Worm (Caenorhabditis elegans) whole organism, L2 larva: Measurements from ENCODE around the gene ugt-12.
A peak's percentile ranks its signal among the peaks of the same experiment; 100 is the strongest.

Experiments
- C34F6.9 ChIP-seq: fragments of 150-350 bp; optimal IDR thresholded peaks from 2 replicates; lab custom pipeline; 2014; ENCODE audit warnings: missing biosample characterization, missing genetic modification characterization
- F13H6.1 ChIP-seq: sonication (generic microtip); optimal IDR thresholded peaks from 2 replicates; lab custom pipeline; 2016; ENCODE audit warnings: missing genetic modification characterization, missing compliant biosample characterization
- R02D3.7 ChIP-seq: fragments of 150-350 bp; optimal IDR thresholded peaks from 2 replicates; lab custom pipeline; 2014; ENCODE audit warnings: missing biosample characterization, missing genetic modification characterization
- Y55F3AM.14 ChIP-seq: fragments of 200-800 bp; sonication (Bioruptor generic); optimal IDR thresholded peaks from 2 replicates; lab custom pipeline; 2018; ENCODE audit warnings: mild to moderate bottlenecking, missing genetic modification characterization, missing compliant biosample characterization
- ZK546.5 ChIP-seq: sonication (generic microtip); optimal IDR thresholded peaks from 2 replicates; lab custom pipeline; 2017; ENCODE audit warnings: missing biosample characterization, missing genetic modification characterization
- alr-1 ChIP-seq: fragments of 150-350 bp; optimal IDR thresholded peaks from 2 replicates; lab custom pipeline; 2014; ENCODE audit warnings: missing biosample characterization, missing genetic modification characterization
- aly-2 ChIP-seq: fragments of 150-350 bp; optimal IDR thresholded peaks from 2 replicates; lab custom pipeline; 2014; ENCODE audit warnings: missing biosample characterization, missing genetic modification characterization
- blmp-1 ChIP-seq: sonication (generic microtip); optimal IDR thresholded peaks from 2 replicates; lab custom pipeline; 2017; ENCODE audit warnings: missing genetic modification characterization, mild to moderate bottlenecking, missing compliant biosample characterization, antibody characterized with exemption, moderate library complexity; ENCODE audit not compliant: insufficient read depth
- ceh-16 ChIP-seq: fragments of 150-350 bp; optimal IDR thresholded peaks from 2 replicates; lab custom pipeline; 2014; ENCODE audit warnings: missing biosample characterization, missing genetic modification characterization
- ceh-82 ChIP-seq: fragments of 150-350 bp; optimal IDR thresholded peaks from 2 replicates; lab custom pipeline; 2014; ENCODE audit warnings: missing biosample characterization, missing genetic modification characterization
- crh-2 ChIP-seq: sonication (generic microtip); optimal IDR thresholded peaks from 2 replicates; lab custom pipeline; 2017; ENCODE audit warnings: missing biosample characterization, missing genetic modification characterization
- dmd-4 ChIP-seq: sonication (generic microtip); optimal IDR thresholded peaks from 2 replicates; lab custom pipeline; 2017; ENCODE audit warnings: missing biosample characterization, missing genetic modification characterization
- egl-27 ChIP-seq: sonication (generic microtip); optimal IDR thresholded peaks from 3 replicates; lab custom pipeline; 2017; ENCODE audit warnings: missing biosample characterization, missing genetic modification reagents, missing genetic modification characterization
- elt-1 ChIP-seq: fragments of 150-350 bp; optimal IDR thresholded peaks from 2 replicates; lab custom pipeline; 2014; ENCODE audit warnings: missing biosample characterization, missing genetic modification characterization
- elt-3 ChIP-seq: sonication (generic microtip); optimal IDR thresholded peaks from 2 replicates; lab custom pipeline; 2017; ENCODE audit warnings: missing biosample characterization, missing genetic modification characterization
- fos-1 ChIP-seq: fragments of 150-350 bp; optimal IDR thresholded peaks from 2 replicates; lab custom pipeline; 2014; ENCODE audit warnings: missing biosample characterization, missing genetic modification characterization
- gmeb-1 ChIP-seq: fragments of 150-350 bp; optimal IDR thresholded peaks from 2 replicates; lab custom pipeline; 2014; ENCODE audit warnings: missing biosample characterization, missing genetic modification characterization
- lin-13 ChIP-seq: fragments of 150-350 bp; optimal IDR thresholded peaks from 2 replicates; lab custom pipeline; 2014; ENCODE audit warnings: missing biosample characterization, missing genetic modification reagents, missing genetic modification characterization
- lin-39 ChIP-seq: fragments of 150-350 bp; optimal IDR thresholded peaks from 2 replicates; lab custom pipeline; 2014; ENCODE audit warnings: missing biosample characterization, missing genetic modification reagents, missing genetic modification characterization
- lsy-2 ChIP-seq, 2 experiments: fragments of 150-350 bp in 1 of 2; sonication (generic microtip) in 1 of 2; optimal IDR thresholded peaks; 2 replicates each; lab custom pipeline; 2014 to 2017; ENCODE audit warnings: missing biosample characterization in 2 of 2, missing genetic modification characterization in 2 of 2
- mab-5 ChIP-seq: fragments of 150-350 bp; optimal IDR thresholded peaks from 2 replicates; lab custom pipeline; 2014; ENCODE audit warnings: missing biosample characterization, missing genetic modification characterization
- mdl-1 ChIP-seq, 2 experiments: fragments of 150-350 bp in 1 of 2; sonication (generic microtip) in 1 of 2; optimal IDR thresholded peaks; 2 replicates each; lab custom pipeline; 2017; ENCODE audit warnings: missing biosample characterization in 2 of 2, missing genetic modification characterization in 2 of 2
- nhr-12 ChIP-seq: fragments of 150-350 bp; optimal IDR thresholded peaks from 2 replicates; lab custom pipeline; 2014; ENCODE audit warnings: missing biosample characterization, missing genetic modification characterization
- nhr-129 ChIP-seq: fragments of 150-350 bp; optimal IDR thresholded peaks from 2 replicates; lab custom pipeline; 2014; ENCODE audit warnings: missing biosample characterization, missing genetic modification characterization
- nhr-21 ChIP-seq: fragments of 150-350 bp; optimal IDR thresholded peaks from 2 replicates; lab custom pipeline; 2014; ENCODE audit warnings: missing biosample characterization, missing genetic modification characterization
- nhr-237 ChIP-seq: fragments of 150-350 bp; optimal IDR thresholded peaks from 2 replicates; lab custom pipeline; 2014; ENCODE audit warnings: missing biosample characterization, missing genetic modification characterization
- nhr-25 ChIP-seq: fragments of 150-350 bp; sonication (generic microtip); optimal IDR thresholded peaks from 3 replicates; lab custom pipeline; 2014; ENCODE audit warnings: missing biosample characterization, missing genetic modification characterization
- nhr-6 ChIP-seq: fragments of 150-350 bp; optimal IDR thresholded peaks from 2 replicates; lab custom pipeline; 2014; ENCODE audit warnings: missing biosample characterization, missing genetic modification characterization
- nhr-77 ChIP-seq: fragments of 150-350 bp; optimal IDR thresholded peaks from 2 replicates; lab custom pipeline; 2014; ENCODE audit warnings: missing biosample characterization, missing genetic modification characterization
- peb-1 ChIP-seq: fragments of 150-350 bp; optimal IDR thresholded peaks from 2 replicates; lab custom pipeline; 2014; ENCODE audit warnings: missing biosample characterization, missing genetic modification characterization
- sem-4 ChIP-seq: fragments of 150-350 bp; optimal IDR thresholded peaks from 2 replicates; lab custom pipeline; 2014; ENCODE audit warnings: missing biosample characterization, missing genetic modification reagents, missing genetic modification characterization
- skn-1 ChIP-seq: sonication (generic microtip); optimal IDR thresholded peaks from 2 replicates; lab custom pipeline; 2017; ENCODE audit warnings: missing biosample characterization, missing genetic modification characterization
- sma-3 ChIP-seq: sonication (generic microtip); optimal IDR thresholded peaks from 2 replicates; lab custom pipeline; 2016; ENCODE audit warnings: missing genetic modification reagents, missing genetic modification characterization, missing compliant biosample characterization
- sma-9 ChIP-seq, 2 experiments: fragments of 150-350 bp in 1 of 2; sonication (generic microtip) in 1 of 2; optimal IDR thresholded peaks; 2 replicates each; lab custom pipeline; 2014 to 2016; ENCODE audit warnings: missing genetic modification characterization in 2 of 2, mild to moderate bottlenecking in 1 of 2, missing biosample characterization in 1 of 2, missing compliant biosample characterization in 1 of 2, missing genetic modification reagents in 1 of 2, moderate library complexity in 1 of 2
- unc-39 ChIP-seq: fragments of 150-350 bp; optimal IDR thresholded peaks from 2 replicates; lab custom pipeline; 2014; ENCODE audit warnings: missing biosample characterization, missing genetic modification characterization
- unc-55 ChIP-seq: fragments of 150-350 bp; sonication (generic microtip); optimal IDR thresholded peaks from 3 replicates; lab custom pipeline; 2014; ENCODE audit warnings: missing biosample characterization, missing genetic modification reagents, missing genetic modification characterization
- unc-62 ChIP-seq: fragments of 150-350 bp; optimal IDR thresholded peaks from 2 replicates; lab custom pipeline; 2014; ENCODE audit warnings: missing biosample characterization, missing genetic modification reagents, missing genetic modification characterization
- zag-1 ChIP-seq: fragments of 150-350 bp; optimal IDR thresholded peaks from 2 replicates; lab custom pipeline; 2014; ENCODE audit warnings: missing biosample characterization, missing genetic modification characterization
- ztf-11 ChIP-seq: sonication (generic microtip); optimal IDR thresholded peaks from 2 replicates; lab custom pipeline; 2017; ENCODE audit warnings: missing biosample characterization, missing genetic modification characterization

The ugt-12 gene

DNA sequence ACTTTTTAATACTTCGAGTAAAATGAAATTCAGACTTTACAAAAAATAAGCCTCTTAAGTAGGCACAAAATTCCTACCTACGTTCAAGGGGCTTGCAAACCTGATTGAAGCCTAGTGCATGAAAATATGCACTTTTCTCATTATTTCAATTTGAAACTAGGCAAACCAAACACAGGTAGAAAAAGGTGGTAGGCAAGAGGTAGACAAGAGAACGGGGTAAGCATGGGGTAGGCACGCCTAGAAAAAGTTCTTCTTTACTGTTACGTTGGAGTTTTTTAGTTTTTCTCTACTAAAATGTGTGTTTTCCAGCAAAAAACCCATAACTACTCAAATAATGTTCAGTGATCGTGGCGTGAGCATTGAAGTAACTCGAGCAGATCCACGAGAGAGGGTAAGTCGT, 38.3 kb downstream of the ugt-12 start, which contains the start of gene nex-4:
Gene nex-4 (plus strand): TSS at position 301 of the 400 bp plus-strand sequence.
- TF ChIP-seq mdl-1 (tag; optimal IDR thresholded peaks at IDR 0.05; lab: Kevin White, UChicago): no peak
- TF ChIP-seq ztf-11 (tag; lab: Kevin White, UChicago): no peak
- no peak for TF ChIP-seq F13H6.1 (tag; lab: Kevin White, UChicago)
- TF ChIP-seq sma-9 (GFP tag; optimal IDR thresholded peaks at IDR 0.05; lab: Kevin White, UChicago): no peak
- no peak for TF ChIP-seq sma-9 (tag; optimal IDR thresholded peaks at IDR 0.05; lab: Kevin White, UChicago)
- TF ChIP-seq nhr-77 (tag; lab: Kevin White, UChicago): no peak
- TF ChIP-seq dmd-4 (tag; lab: Kevin White, UChicago): no peak

DNA sequence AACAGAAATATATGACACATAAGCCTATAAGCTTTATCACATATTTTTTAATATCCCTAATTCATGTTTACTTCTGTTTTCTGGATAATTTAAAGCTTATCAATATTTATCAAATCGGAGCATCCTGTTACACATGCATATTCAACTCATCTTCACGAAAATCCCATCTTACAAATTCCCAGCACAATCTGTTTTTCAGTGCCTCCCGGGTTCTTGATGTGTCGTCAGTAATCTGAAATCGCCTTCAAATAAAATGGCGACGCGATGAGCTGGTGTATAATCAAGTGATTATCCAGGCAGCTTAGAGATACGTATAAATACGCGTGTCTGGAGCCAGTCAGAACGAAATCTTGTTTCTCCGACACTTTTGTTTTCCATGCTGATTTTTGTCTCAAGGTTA, 39.0 kb downstream of the ugt-12 start:
- no peak for TF ChIP-seq aly-2
- no peak for TF ChIP-seq elt-3
- no peak for TF ChIP-seq nhr-21 (tag; lab: Kevin White, UChicago)
- TF ChIP-seq nhr-12: no peak
- TF ChIP-seq ztf-11 (tag; lab: Kevin White, UChicago): no peak
- TF ChIP-seq crh-2 (tag; lab: Kevin White, UChicago): no peak
- no peak for TF ChIP-seq lin-13 (GFP tag; lab: Kevin White, UChicago)

DNA sequence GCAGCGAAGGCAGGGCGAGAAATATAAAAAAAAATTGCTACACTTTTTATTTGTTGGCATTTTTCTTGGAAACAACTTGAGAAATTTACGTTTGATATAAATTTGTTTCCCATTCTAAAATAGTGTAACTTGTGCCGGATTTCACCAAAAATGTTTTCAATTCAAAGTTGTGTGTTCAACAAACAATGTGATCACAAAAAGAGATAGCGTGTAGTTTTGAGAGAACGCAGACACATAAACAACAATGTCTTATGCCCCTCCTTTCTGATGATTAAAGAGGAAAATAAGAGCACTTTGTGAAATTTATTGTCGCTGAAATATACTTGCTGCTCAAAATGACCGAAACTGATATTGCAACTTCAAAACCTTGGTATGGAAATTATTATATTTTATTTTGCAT, 42.0 kb downstream of the ugt-12 start, which contains the start of gene abhd-5.1:
Gene abhd-5.1 (plus strand): TSS at position 230 of the 400 bp plus-strand sequence.
- peak; percentile 43 for TF ChIP-seq C34F6.9 (tag; lab: Kevin White, UChicago)
- TF ChIP-seq sma-3 (GFP tag; lab: Kevin White, UChicago): no peak
- peak; percentile 12 for TF ChIP-seq sma-9 (GFP tag; optimal IDR thresholded peaks at IDR 0.05; lab: Kevin White, UChicago)
- TF ChIP-seq sma-9 (tag; optimal IDR thresholded peaks at IDR 0.05; lab: Kevin White, UChicago): no peak
- peak; percentile 19 for TF ChIP-seq gmeb-1 (tag; lab: Kevin White, UChicago)
- no peak for TF ChIP-seq elt-3
- no peak for TF ChIP-seq nhr-237 (tag; lab: Kevin White, UChicago)
- peak; percentile 21 for TF ChIP-seq fos-1 (tag; lab: Kevin White, UChicago)
- no peak for TF ChIP-seq ZK546.5 (tag; lab: Kevin White, UChicago)
- peak; percentile 29 for TF ChIP-seq skn-1 (tag; lab: Kevin White, UChicago)
- TF ChIP-seq mdl-1 (tag; optimal IDR thresholded peaks at IDR 0.05; lab: Kevin White, UChicago): no peak
- no peak for TF ChIP-seq nhr-6
- TF ChIP-seq elt-1 (tag; lab: Kevin White, UChicago): no peak
- no peak for TF ChIP-seq alr-1
- no peak for TF ChIP-seq sem-4 (tag; lab: Kevin White, UChicago)

DNA sequence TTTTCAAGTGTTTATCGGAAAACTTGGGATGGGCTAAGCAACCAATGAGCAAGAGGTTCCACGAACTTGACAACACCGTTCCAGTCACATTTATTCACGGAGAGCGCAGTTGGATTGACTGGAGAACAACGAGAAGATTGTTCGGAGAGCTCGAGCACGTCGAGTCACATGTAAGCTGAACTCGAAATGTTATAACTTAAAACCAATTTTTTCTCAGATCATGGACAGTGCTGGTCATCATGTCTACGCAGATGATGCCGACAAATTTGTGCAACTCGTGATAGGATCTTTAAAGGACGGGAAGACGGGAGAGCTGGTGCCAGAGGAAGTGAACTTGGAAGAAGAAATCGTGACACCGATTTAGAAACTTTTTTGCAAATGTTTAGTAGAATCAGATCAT, 42.9 kb downstream of the ugt-12 start:
- TF ChIP-seq mab-5 (no peak), blmp-1 (tag; lab: Kevin White, UChicago) (no peak), ceh-16 (tag; lab: Kevin White, UChicago) (no peak), lin-13 (GFP tag; lab: Kevin White, UChicago) (no peak), peb-1 (tag; lab: Kevin White, UChicago) (no peak), ZK546.5 (tag; lab: Kevin White, UChicago) (no peak), Y55F3AM.14 (GFP tag; lab: Kevin White, UChicago) (no peak), lsy-2 (tag; optimal IDR thresholded peaks at IDR 0.05; lab: Kevin White, UChicago) (no peak), lin-39 (tag; lab: Kevin White, UChicago) (no peak), sem-4 (tag; lab: Kevin White, UChicago) (no peak), skn-1 (tag; lab: Kevin White, UChicago) (no peak), nhr-25 (tag; lab: Kevin White, UChicago) (no peak), sma-9 (GFP tag; optimal IDR thresholded peaks at IDR 0.05; lab: Kevin White, UChicago) (no peak), sma-9 (tag; optimal IDR thresholded peaks at IDR 0.05; lab: Kevin White, UChicago) (no peak), nhr-129 (no peak), egl-27 (tag; lab: Kevin White, UChicago) (no peak)

DNA sequence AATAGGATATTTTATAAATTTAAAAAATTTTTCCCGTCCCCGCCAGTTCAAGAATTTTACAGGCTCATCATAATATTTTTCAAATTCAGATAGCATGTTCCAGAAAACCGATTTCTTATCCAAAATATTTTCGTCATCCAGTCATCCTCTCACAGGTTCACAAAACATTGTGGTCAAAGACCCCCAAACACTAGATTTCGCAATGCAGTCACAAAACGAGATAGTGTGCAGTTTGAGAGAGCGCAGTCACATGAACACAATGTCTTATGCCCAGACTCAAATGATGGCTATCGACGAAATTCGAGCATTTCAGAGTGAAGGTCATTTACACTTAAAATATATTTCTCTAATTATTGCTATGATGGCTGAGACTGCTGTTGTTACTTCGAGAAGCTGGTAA, 44.8 kb downstream of the ugt-12 start, which contains the start of gene abhd-5.2:
Gene abhd-5.2 (plus strand): TSS at position 95 of the 400 bp plus-strand sequence.
- TF ChIP-seq dmd-4 (tag; lab: Kevin White, UChicago) (no peak), C34F6.9 (tag; lab: Kevin White, UChicago) (peak; percentile 83), zag-1 (tag; lab: Kevin White, UChicago) (no peak), sma-3 (GFP tag; lab: Kevin White, UChicago) (peak; percentile 12), unc-62 (GFP tag; lab: Kevin White, UChicago) (no peak), unc-39 (tag; lab: Kevin White, UChicago) (no peak), blmp-1 (tag; lab: Kevin White, UChicago) (no peak), sem-4 (tag; lab: Kevin White, UChicago) (no peak), nhr-12 (no peak), lin-13 (GFP tag; lab: Kevin White, UChicago) (no peak), nhr-25 (tag; lab: Kevin White, UChicago) (peak; percentile 7), alr-1 (no peak), elt-3 (no peak), Y55F3AM.14 (GFP tag; lab: Kevin White, UChicago) (no peak), fos-1 (tag; lab: Kevin White, UChicago) (peak; percentile 60), gmeb-1 (tag; lab: Kevin White, UChicago) (peak; percentile 71), nhr-129 (peak; percentile 79), peb-1 (tag; lab: Kevin White, UChicago) (no peak), sma-9 (GFP tag; optimal IDR thresholded peaks at IDR 0.05; lab: Kevin White, UChicago) (peak; percentile 45), sma-9 (tag; optimal IDR thresholded peaks at IDR 0.05; lab: Kevin White, UChicago) (no peak), F13H6.1 (tag; lab: Kevin White, UChicago) (peak; percentile 25), aly-2 (no peak), ceh-82 (tag; lab: Kevin White, UChicago) (no peak), crh-2 (tag; lab: Kevin White, UChicago) (peak; percentile 45), lsy-2 (tag; optimal IDR thresholded peaks at IDR 0.05; lab: Kevin White, UChicago) (peak in 1 of 2 experiments; percentile 61), R02D3.7 (tag; lab: Kevin White, UChicago) (no peak), mdl-1 (tag; optimal IDR thresholded peaks at IDR 0.05; lab: Kevin White, UChicago) (no peak), unc-55 (peak; percentile 66)
